Fruit fly (Drosophila melanogaster): Measurements from ENCODE around the gene CG3308.

CG3308 gene

dm6 chr3R:21297387-21297956 is 23.9 kb upstream of the CG3308 start:
- TF ChIP-seq amos (GFP tag; IDR thresholded peaks at IDR 0.05; ENCODE audit: partially characterized antibody) (no peak), CG14710 (tag; optimal IDR thresholded peaks at IDR 0.05) (peak; percentile 56), knrl (GFP tag; IDR thresholded peaks at IDR 0.05; ENCODE audit: partially characterized antibody) (no peak), Med (GFP tag) (peak; percentile 94), CG10462 (GFP tag; optimal IDR thresholded peaks at IDR 0.05) (peak; percentile 34), sr (GFP tag; IDR thresholded peaks at IDR 0.05) (no peak), CG18764 (GFP tag; optimal IDR thresholded peaks at IDR 0.05) (peak; percentile 72), CG31441 (GFP tag; IDR thresholded peaks at IDR 0.05) (no peak), lmd (GFP tag; IDR thresholded peaks at IDR 0.05) (no peak), CG32532 (GFP tag; IDR thresholded peaks at IDR 0.05) (no peak), chm (GFP tag; IDR thresholded peaks at IDR 0.05) (no peak), luna (GFP tag; optimal IDR thresholded peaks at IDR 0.05) (peak; percentile 66), Gug (GFP tag; IDR thresholded peaks at IDR 0.05) (no peak), Kr (GFP tag; optimal IDR thresholded peaks at IDR 0.05) (peak; percentile 52), salm (tag; optimal IDR thresholded peaks at IDR 0.05) (peak; percentile 66), CG34422 (GFP tag; IDR thresholded peaks at IDR 0.05) (no peak), pan (optimal IDR thresholded peaks at IDR 0.05) (no peak), pan (GFP tag; optimal IDR thresholded peaks at IDR 0.05 in 1 of 2, IDR thresholded peaks at IDR 0.05 in 1 of 2) (no peak), dimm (GFP tag; IDR thresholded peaks at IDR 0.05) (no peak), CG10543 (GFP tag; optimal IDR thresholded peaks at IDR 0.05) (peak; percentile 96), Pdp1 (GFP tag; optimal IDR thresholded peaks at IDR 0.05) (peak; percentile 19 to 32), CG10267 (tag; optimal IDR thresholded peaks at IDR 0.05) (peak; percentile 52), ato (GFP tag; IDR thresholded peaks at IDR 0.05; ENCODE audit: partially characterized antibody) (no peak), fd3F (GFP tag; optimal IDR thresholded peaks at IDR 0.05) (peak; percentile 65), mam (GFP tag; optimal IDR thresholded peaks at IDR 0.05) (no peak), CG43689 (GFP tag; IDR thresholded peaks at IDR 0.05) (no peak), CG3726 (GFP tag; IDR thresholded peaks at IDR 0.05) (no peak), HLH54F (GFP tag; optimal IDR thresholded peaks at IDR 0.05) (no peak), CG15479 (GFP tag; optimal IDR thresholded peaks at IDR 0.05) (peak; percentile 10), CG15696 (tag; optimal IDR thresholded peaks at IDR 0.05) (peak; percentile 81), Nf-YA (GFP tag; IDR thresholded peaks at IDR 0.05) (no peak), Mes4 (GFP tag; optimal IDR thresholded peaks at IDR 0.05) (peak; percentile 63), Dll (GFP tag; IDR thresholded peaks at IDR 0.05; ENCODE audit: partially characterized antibody) (no peak), ken (GFP tag; IDR thresholded peaks at IDR 0.05) (no peak), CG14014 (GFP tag; IDR thresholded peaks at IDR 0.05) (no peak), Tbp (GFP tag; optimal IDR thresholded peaks at IDR 0.05) (no peak), CG2199 (GFP tag; IDR thresholded peaks at IDR 0.05) (no peak), CG8478 (optimal IDR thresholded peaks at IDR 0.05) (no peak), H15 (GFP tag; IDR thresholded peaks at IDR 0.05) (no peak), CG11723 (GFP tag; optimal IDR thresholded peaks at IDR 0.05) (peak; percentile 57), PHDP (tag; optimal IDR thresholded peaks at IDR 0.05) (peak; percentile 74), Lhr (GFP tag; optimal IDR thresholded peaks at IDR 0.05) (peak; percentile 76), odd (GFP tag; optimal IDR thresholded peaks at IDR 0.05) (peak; percentile 88), CG3838 (GFP tag; optimal IDR thresholded peaks at IDR 0.05) (peak; percentile 69), ssp (GFP tag; IDR thresholded peaks at IDR 0.05) (no peak), E2f1 (GFP tag; IDR thresholded peaks at IDR 0.05) (no peak), CG1233 (GFP tag; optimal IDR thresholded peaks at IDR 0.05) (peak; percentile 91), br (optimal IDR thresholded peaks at IDR 0.05) (no peak), CG3407 (GFP tag; optimal IDR thresholded peaks at IDR 0.05) (peak; percentile 90), HHEX (GFP tag; optimal IDR thresholded peaks at IDR 0.05) (peak; percentile 75), CG32772 (GFP tag; IDR thresholded peaks at IDR 0.05) (no peak), ro (GFP tag; IDR thresholded peaks at IDR 0.05) (no peak)
